Worm (Caenorhabditis elegans): ENCODE data around the gene arrd-11.
A peak's percentile ranks its signal among the peaks of the same experiment; 100 is the strongest.

ce11 chrII:13737751-13738525, 25.3 kb upstream of the arrd-11 start:
- no peak for TF ChIP-seq mab-5 (tag; optimal IDR thresholded peaks at IDR 0.05)
- no peak for TF ChIP-seq ztf-11 (tag; optimal IDR thresholded peaks at IDR 0.05)
- no peak for TF ChIP-seq lin-13 (GFP tag; optimal IDR thresholded peaks at IDR 0.05)
- no peak for TF ChIP-seq sma-9 (GFP tag; optimal IDR thresholded peaks at IDR 0.05)
- TF ChIP-seq sma-9 (tag; optimal IDR thresholded peaks at IDR 0.05): no peak
- no peak for TF ChIP-seq snpc-4 (tag; optimal IDR thresholded peaks at IDR 0.05)
- no peak for TF ChIP-seq ZK546.5 (tag; optimal IDR thresholded peaks at IDR 0.05)
- TF ChIP-seq peb-1 (tag; optimal IDR thresholded peaks at IDR 0.05): no peak
- TF ChIP-seq sma-3 (GFP tag; optimal IDR thresholded peaks at IDR 0.05): peak; percentile 58
- TF ChIP-seq elt-1 (tag; optimal IDR thresholded peaks at IDR 0.05): no peak
- TF ChIP-seq lin-39 (tag; optimal IDR thresholded peaks at IDR 0.05): no peak
- TF ChIP-seq aly-2 (tag; optimal IDR thresholded peaks at IDR 0.05): no peak
- no peak for TF ChIP-seq skn-1 (tag; optimal IDR thresholded peaks at IDR 0.05)
- TF ChIP-seq mdl-1 (tag; optimal IDR thresholded peaks at IDR 0.05): no peak
- no peak for TF ChIP-seq alr-1 (tag; optimal IDR thresholded peaks at IDR 0.05)

Data from whole organism, L2 larva.